Fruit fly (Drosophila melanogaster) whole organism, prepupa: Measurements from ENCODE around the gene Girdin.
A peak's percentile ranks its signal among the peaks of the same experiment; 100 is the strongest.

Experiments
- CG10669 ChIP-seq: fragments of 200-800 bp; sonication (Bioruptor generic); optimal IDR thresholded peaks from 3 replicates; lab custom pipeline; 2018; ENCODE audit warnings: missing biosample characterization, mild to moderate bottlenecking, missing genetic modification characterization, moderate library complexity
- CG11294 ChIP-seq: fragments of 200-800 bp; sonication (Bioruptor generic); IDR thresholded peaks from 2 replicates; pipeline ENCODE4 v1.3.6; 2022; ENCODE audit warnings: missing biosample characterization, missing genetic modification characterization
- CG11762 ChIP-seq: fragments of 200-800 bp; sonication (Bioruptor generic); optimal IDR thresholded peaks from 3 replicates; lab custom pipeline; 2016; ENCODE audit warnings: missing biosample characterization, missing genetic modification characterization; ENCODE audit not compliant: insufficient read depth
- CG15336 ChIP-seq: fragments of 200-800 bp; sonication (Bioruptor generic); IDR thresholded peaks from 2 replicates; pipeline ENCODE4 v1.3.6; 2022; ENCODE audit warnings: missing biosample characterization, missing genetic modification characterization
- CG16779 ChIP-seq: fragments of 200-800 bp; sonication (Bioruptor generic); optimal IDR thresholded peaks from 3 replicates; lab custom pipeline; 2017; ENCODE audit warnings: missing biosample characterization, mild to moderate bottlenecking, missing genetic modification characterization
- CG3032 ChIP-seq: fragments of 200-800 bp; optimal IDR thresholded peaks from 2 replicates; lab custom pipeline; 2019; ENCODE audit warnings: missing biosample characterization, mild to moderate bottlenecking, missing genetic modification characterization, moderate library complexity
- CG31627 ChIP-seq: fragments of 200-800 bp; sonication (Bioruptor generic); optimal IDR thresholded peaks from 3 replicates; lab custom pipeline; 2016; ENCODE audit warnings: missing biosample characterization, missing genetic modification characterization
- CG32006 ChIP-seq: fragments of 200-800 bp; sonication (Bioruptor generic); optimal IDR thresholded peaks from 3 replicates; lab custom pipeline; 2017; ENCODE audit warnings: missing biosample characterization, mild to moderate bottlenecking, missing genetic modification characterization
- CG34406 ChIP-seq: fragments of 200-800 bp; sonication (Bioruptor generic); optimal IDR thresholded peaks from 3 replicates; lab custom pipeline; 2016; ENCODE audit warnings: missing biosample characterization, missing genetic modification characterization
- CG3919 ChIP-seq: fragments of 200-800 bp; sonication (Bioruptor generic); optimal IDR thresholded peaks from 3 replicates; lab custom pipeline; 2016; ENCODE audit warnings: missing biosample characterization, missing genetic modification characterization
- CG4318 ChIP-seq: fragments of 200-800 bp; sonication (Bioruptor generic); optimal IDR thresholded peaks from 3 replicates; lab custom pipeline; 2017; ENCODE audit warnings: missing biosample characterization, mild to moderate bottlenecking, missing genetic modification characterization
- CG6163 ChIP-seq: fragments of 200-800 bp; sonication (Bioruptor generic); IDR thresholded peaks from 3 replicates; pipeline ENCODE4 v1.3.6; 2022; ENCODE audit warnings: missing biosample characterization, missing genetic modification characterization
- CG6276 ChIP-seq: fragments of 200-800 bp; sonication (Bioruptor generic); optimal IDR thresholded peaks from 2 replicates; lab custom pipeline; 2017; ENCODE audit warnings: missing biosample characterization, mild to moderate bottlenecking, missing genetic modification characterization
- CG6792 ChIP-seq: fragments of 200-800 bp; sonication (Bioruptor generic); optimal IDR thresholded peaks from 3 replicates; lab custom pipeline; 2016; ENCODE audit warnings: missing biosample characterization, missing genetic modification characterization
- CG6808 ChIP-seq: fragments of 200-800 bp; sonication (Bioruptor generic); optimal IDR thresholded peaks from 3 replicates; lab custom pipeline; 2017; ENCODE audit warnings: missing biosample characterization, missing genetic modification characterization, mild to moderate bottlenecking, moderate library complexity, missing genetic modification reagents
- CG6854 ChIP-seq: fragments of 200-800 bp; sonication (Bioruptor generic); optimal IDR thresholded peaks from 2 replicates; lab custom pipeline; 2017; ENCODE audit warnings: missing biosample characterization, mild to moderate bottlenecking, missing genetic modification characterization
- CG8119 ChIP-seq: fragments of 200-800 bp; sonication (Bioruptor generic); IDR thresholded peaks from 3 replicates; pipeline ENCODE4 v1.3.6; 2022; ENCODE audit warnings: missing biosample characterization, missing genetic modification characterization
- CG8319 ChIP-seq: fragments of 200-800 bp; sonication (Bioruptor generic); optimal IDR thresholded peaks from 3 replicates; lab custom pipeline; 2016; ENCODE audit warnings: missing biosample characterization, missing genetic modification characterization
- CG8632 ChIP-seq: fragments of 200-800 bp; sonication (Bioruptor generic); optimal IDR thresholded peaks from 3 replicates; lab custom pipeline; 2016; ENCODE audit warnings: missing biosample characterization, missing genetic modification characterization
- CG9139 ChIP-seq: fragments of 200-800 bp; sonication (Bioruptor generic); optimal IDR thresholded peaks from 3 replicates; lab custom pipeline; 2017; ENCODE audit warnings: missing biosample characterization, mild to moderate bottlenecking, missing genetic modification characterization
- Ets21C ChIP-seq: fragments of 200-800 bp; sonication (Bioruptor generic); optimal IDR thresholded peaks from 3 replicates; lab custom pipeline; 2016; ENCODE audit warnings: missing biosample characterization, missing genetic modification characterization
- Ets96B ChIP-seq: fragments of 200-800 bp; optimal IDR thresholded peaks from 2 replicates; lab custom pipeline; 2019; ENCODE audit warnings: missing biosample characterization, mild to moderate bottlenecking, missing genetic modification characterization, moderate library complexity
- Gug ChIP-seq: fragments of 200-800 bp; sonication (Bioruptor generic); IDR thresholded peaks from 2 replicates; pipeline ENCODE4 v1.3.6; 2022; ENCODE audit warnings: missing biosample characterization, missing genetic modification characterization
- Hr38 ChIP-seq: sonication (Bioruptor generic); optimal IDR thresholded peaks from 2 replicates; lab custom pipeline; 2016; ENCODE audit warnings: missing biosample characterization, missing genetic modification characterization
- Hr39 ChIP-seq: fragments of 200-800 bp; sonication (Bioruptor generic); optimal IDR thresholded peaks from 2 replicates; lab custom pipeline; 2016; ENCODE audit warnings: missing biosample characterization, missing genetic modification characterization
- Hr4 ChIP-seq: fragments of 200-800 bp; sonication (Bioruptor generic); optimal IDR thresholded peaks from 3 replicates; lab custom pipeline; 2016; ENCODE audit warnings: missing biosample characterization, missing genetic modification characterization
- Lpt ChIP-seq: fragments of 200-800 bp; sonication (Bioruptor generic); optimal IDR thresholded peaks from 3 replicates; lab custom pipeline; 2016; ENCODE audit warnings: missing biosample characterization, missing genetic modification characterization
- Met ChIP-seq: fragments of 200-800 bp; sonication (Bioruptor generic); optimal IDR thresholded peaks from 3 replicates; lab custom pipeline; 2016; ENCODE audit warnings: missing biosample characterization, missing genetic modification characterization
- OdsH ChIP-seq: fragments of 200-800 bp; sonication (Bioruptor generic); optimal IDR thresholded peaks from 3 replicates; lab custom pipeline; 2016; ENCODE audit warnings: missing biosample characterization, missing genetic modification characterization
- Smox ChIP-seq: fragments of 200-800 bp; sonication (Bioruptor generic); optimal IDR thresholded peaks from 3 replicates; lab custom pipeline; 2016; ENCODE audit warnings: missing biosample characterization, missing genetic modification characterization
- Sox102F ChIP-seq: fragments of 200-800 bp; sonication (Bioruptor generic); optimal IDR thresholded peaks from 2 replicates; lab custom pipeline; 2016; ENCODE audit warnings: missing biosample characterization, mild to moderate bottlenecking, missing genetic modification characterization
- Sox14 ChIP-seq: fragments of 200-800 bp; sonication (Bioruptor generic); optimal IDR thresholded peaks from 3 replicates; lab custom pipeline; 2016; ENCODE audit warnings: missing biosample characterization, missing genetic modification characterization
- Sox15 ChIP-seq: fragments of 200-800 bp; sonication (Bioruptor generic); optimal IDR thresholded peaks from 3 replicates; lab custom pipeline; 2016; ENCODE audit warnings: missing biosample characterization, missing genetic modification characterization
- achi ChIP-seq: fragments of 200-800 bp; sonication (Bioruptor generic); optimal IDR thresholded peaks from 3 replicates; lab custom pipeline; 2016; ENCODE audit warnings: missing biosample characterization, missing genetic modification characterization
- acj6 ChIP-seq: fragments of 200-800 bp; sonication (Bioruptor generic); optimal IDR thresholded peaks from 3 replicates; lab custom pipeline; 2016; ENCODE audit warnings: missing biosample characterization, missing genetic modification characterization
- dac ChIP-seq: fragments of 200-800 bp; sonication (Bioruptor generic); optimal IDR thresholded peaks from 2 replicates; lab custom pipeline; 2017; ENCODE audit warnings: missing biosample characterization, mild to moderate bottlenecking, missing genetic modification characterization
- eg ChIP-seq: fragments of 200-800 bp; sonication (Bioruptor generic); IDR thresholded peaks from 3 replicates; pipeline ENCODE4 v1.3.6; 2022; ENCODE audit warnings: missing biosample characterization, missing genetic modification characterization
- esn ChIP-seq: fragments of 200-800 bp; sonication (Bioruptor generic); optimal IDR thresholded peaks from 2 replicates; lab custom pipeline; 2016; ENCODE audit warnings: missing biosample characterization, mild to moderate bottlenecking, missing genetic modification characterization, moderate library complexity
- fd59A ChIP-seq: fragments of 200-800 bp; sonication (Bioruptor generic); optimal IDR thresholded peaks from 2 replicates; lab custom pipeline; 2017; ENCODE audit warnings: missing biosample characterization, mild to moderate bottlenecking, missing genetic modification characterization, missing genetic modification reagents
- fd85E ChIP-seq: fragments of 200-800 bp; sonication (Bioruptor generic); optimal IDR thresholded peaks from 3 replicates; lab custom pipeline; 2016; ENCODE audit warnings: missing biosample characterization, missing genetic modification characterization
- pdm3 ChIP-seq: fragments of 200-800 bp; sonication (Bioruptor generic); optimal IDR thresholded peaks from 3 replicates; lab custom pipeline; 2016; ENCODE audit warnings: missing biosample characterization, missing genetic modification characterization
- salr ChIP-seq, 2 experiments: fragments of 200-800 bp; sonication (Bioruptor generic); optimal IDR thresholded peaks; 3 replicates each; lab custom pipeline; 2016 to 2018; ENCODE audit warnings: missing biosample characterization in 2 of 2, missing genetic modification characterization in 2 of 2, mild to moderate bottlenecking in 1 of 2
- spab ChIP-seq: fragments of 200-800 bp; sonication (Bioruptor generic); optimal IDR thresholded peaks from 2 replicates; lab custom pipeline; 2017; ENCODE audit warnings: missing biosample characterization, mild to moderate bottlenecking, missing genetic modification characterization, missing genetic modification reagents
- ss ChIP-seq, 2 experiments: fragments of 200-800 bp; sonication (Bioruptor generic); optimal IDR thresholded peaks; 2 replicates in 1 of 2; 3 replicates in 1 of 2; lab custom pipeline; 2017 to 2018; ENCODE audit warnings: mild to moderate bottlenecking in 2 of 2, missing biosample characterization in 2 of 2, missing genetic modification characterization in 2 of 2, moderate library complexity in 1 of 2
- svp ChIP-seq: fragments of 200-800 bp; sonication (Bioruptor generic); peaks from one replicate; lab custom pipeline; 2016; ENCODE audit warnings: missing biosample characterization, missing genetic modification characterization
- vri ChIP-seq: fragments of 200-800 bp; sonication (Bioruptor generic); optimal IDR thresholded peaks from 3 replicates; lab custom pipeline; 2016; ENCODE audit warnings: missing biosample characterization, mild to moderate bottlenecking, missing genetic modification characterization

Gene Girdin

DNA sequence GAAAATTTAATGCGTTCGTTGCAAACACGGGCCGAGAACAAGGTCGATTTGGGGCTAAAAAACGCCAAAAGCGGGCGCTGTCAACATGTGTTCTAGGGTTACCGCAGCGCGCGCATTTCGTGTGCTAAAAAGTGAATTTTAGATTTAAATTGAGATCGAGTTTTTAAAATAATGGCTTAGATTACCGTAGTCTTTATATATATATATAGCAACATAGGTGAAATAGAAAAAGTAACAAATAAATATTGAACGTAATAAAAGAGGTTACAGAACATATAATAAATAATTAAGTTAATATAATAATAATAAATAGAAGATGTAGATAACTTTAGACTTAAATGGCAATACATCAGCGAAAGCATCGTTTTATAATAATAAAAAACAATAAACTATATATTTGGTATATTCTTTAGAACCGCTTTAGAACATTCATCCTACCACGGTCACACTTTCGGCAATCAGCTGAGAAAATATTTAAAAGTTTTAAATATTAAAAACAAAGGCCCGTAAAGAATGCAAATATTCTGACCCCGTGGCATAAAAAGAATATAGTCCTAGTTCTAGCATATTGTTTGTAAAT lies 35.3 kb upstream of the Girdin start, which contains the start of the genes CG11537 and Alg2:
TSS of gene CG11537 (minus strand) at position 75 of the 580 bp plus-strand sequence.
TSS of gene Alg2 (plus strand) at position 426 of the 580 bp plus-strand sequence.
- TF ChIP-seq CG6792: peak; percentile 11
- TF ChIP-seq svp: peak; percentile 64
- TF ChIP-seq acj6 (GFP tag; lab: Kevin White, UChicago): no peak
- TF ChIP-seq CG34406: peak; percentile 10
- TF ChIP-seq Ets96B (tag; lab: Kevin White, UChicago): peak; percentile 10
- no peak for TF ChIP-seq CG6854 (GFP tag; lab: Kevin White, UChicago)
- TF ChIP-seq Sox14 (GFP tag; lab: Kevin White, UChicago): peak; percentile 40
- TF ChIP-seq CG3919: peak; percentile 31
- peak in 1 of 2 experiments; percentile 7 for TF ChIP-seq salr (GFP tag; optimal IDR thresholded peaks at IDR 0.05; lab: Kevin White, UChicago)
- no peak for TF ChIP-seq Ets21C
- no peak for TF ChIP-seq dac (GFP tag; lab: Kevin White, UChicago)
- no peak for TF ChIP-seq CG10669
- TF ChIP-seq achi (GFP tag; lab: Kevin White, UChicago): peak; percentile 88
- TF ChIP-seq fd59A (GFP tag; lab: Kevin White, UChicago): no peak
- TF ChIP-seq pdm3 (GFP tag; lab: Kevin White, UChicago): no peak
- TF ChIP-seq CG31627 (GFP tag; lab: Kevin White, UChicago): peak; percentile 15
- TF ChIP-seq fd85E (GFP tag; lab: Kevin White, UChicago): no peak
- TF ChIP-seq CG3032: peak; percentile 36
- no peak for TF ChIP-seq spab (GFP tag; lab: Kevin White, UChicago)
- peak in 1 of 2 experiments; percentile 12 for TF ChIP-seq ss (GFP tag; optimal IDR thresholded peaks at IDR 0.05; lab: Kevin White, UChicago)
- no peak for TF ChIP-seq Sox15 (GFP tag; lab: Kevin White, UChicago)
- TF ChIP-seq vri: peak; percentile 16
- no peak for TF ChIP-seq Met (GFP tag; lab: Kevin White, UChicago)
- peak; percentile 34 for TF ChIP-seq OdsH (GFP tag; lab: Kevin White, UChicago)
- peak; percentile 24 for TF ChIP-seq esn (GFP tag; lab: Kevin White, UChicago)

dm6 chr3L:3148125-3149059 lies 30.3 kb upstream of the Girdin start, which contains the start of the genes Usp5 and BtbVII:
Gene Usp5, minus strand, starts transcription at chr3L:3148358.
Gene BtbVII, plus strand, starts transcription at chr3L:3148646.
- TF ChIP-seq dac (GFP tag; lab: Kevin White, UChicago): no peak
- no peak; the same call in 1 of the 2 replicates for TF ChIP-seq CG11294 (GFP tag; lab: Robert Waterston, UW)
- TF ChIP-seq CG3032: peak; percentile 39
- TF ChIP-seq CG8632 (GFP tag; lab: Kevin White, UChicago): no peak
- 0 out of 2 replicates have a peak, but pooled peaks have one; percentile 14 for TF ChIP-seq CG15336
- TF ChIP-seq CG6792: peak; percentile 48
- TF ChIP-seq OdsH (GFP tag; lab: Kevin White, UChicago): no peak
- no peak for TF ChIP-seq Hr39
- TF ChIP-seq CG16779 (tag; lab: Kevin White, UChicago): peak; percentile 17
- 0 out of 3 replicates have a peak, but pooled peaks have one; percentile 10 for TF ChIP-seq eg (GFP tag; lab: Robert Waterston, UW)
- no peak for TF ChIP-seq Hr4
- no peak for TF ChIP-seq Smox (GFP tag; lab: Kevin White, UChicago)
- TF ChIP-seq spab (GFP tag; lab: Kevin White, UChicago): peak; percentile 6
- TF ChIP-seq Gug (GFP tag; lab: Robert Waterston, UW): peak; percentile 53
- TF ChIP-seq Lpt: no peak
- TF ChIP-seq CG10669: no peak
- no peak for TF ChIP-seq Sox102F (GFP tag; lab: Kevin White, UChicago)
- peak; percentile 60 for TF ChIP-seq Ets21C
- TF ChIP-seq CG3919: peak; percentile 43
- peak; percentile 36; the same call in 1 of the 3 replicates for TF ChIP-seq CG8119 (GFP tag; lab: Robert Waterston, UW)
- peak; percentile 55 for TF ChIP-seq CG6808 (GFP tag; lab: Kevin White, UChicago)
- TF ChIP-seq CG9139 (GFP tag; lab: Kevin White, UChicago): no peak
- TF ChIP-seq CG8319: no peak
- TF ChIP-seq CG4318: no peak
- peak; percentile 72 for TF ChIP-seq CG31627 (GFP tag; lab: Kevin White, UChicago)
- peak; percentile 52 for TF ChIP-seq achi (GFP tag; lab: Kevin White, UChicago)
- TF ChIP-seq CG6276 (GFP tag; lab: Kevin White, UChicago): no peak
- TF ChIP-seq CG6163 (GFP tag; lab: Robert Waterston, UW): no peak
- no peak for TF ChIP-seq fd85E (GFP tag; lab: Kevin White, UChicago)
- peak; percentile 29 for TF ChIP-seq CG32006 (GFP tag; lab: Kevin White, UChicago)
- no peak for TF ChIP-seq Hr38 (GFP tag; lab: Kevin White, UChicago)
- TF ChIP-seq CG11762 (GFP tag; lab: Kevin White, UChicago): no peak
